Fruit fly (Drosophila melanogaster) whole organism, wandering third instar larva: Measurements from ENCODE around the gene CG31493.

Experiments
- Dfd ChIP-seq: fragments of >200 bp; optimal IDR thresholded peaks from 2 replicates; lab custom pipeline; 2017; ENCODE audit warnings: missing biosample characterization, missing genetic modification characterization
- HLH106 ChIP-seq: fragments of 200-800 bp; optimal IDR thresholded peaks from 3 replicates; lab custom pipeline; 2019; ENCODE audit warnings: missing biosample characterization, mild to moderate bottlenecking, missing genetic modification characterization, moderate library complexity
- Jra ChIP-seq: sonication (Bioruptor generic); optimal IDR thresholded peaks from 2 replicates; lab custom pipeline; 2016; ENCODE audit warnings: missing biosample characterization, missing genetic modification characterization
- N ChIP-seq: fragments of >200 bp; optimal IDR thresholded peaks from 2 replicates; lab custom pipeline; 2018; ENCODE audit warnings: missing biosample characterization, missing external identifiers, missing genetic modification characterization
- Rel ChIP-seq, 2 experiments: fragments of 200-800 bp; sonication (Bioruptor generic) in 1 of 2; optimal IDR thresholded peaks; 2 replicates in 1 of 2; 3 replicates in 1 of 2; lab custom pipeline; 2016 to 2019; ENCODE audit warnings: mild to moderate bottlenecking in 2 of 2, missing biosample characterization in 2 of 2, missing genetic modification characterization in 2 of 2, moderate library complexity in 1 of 2
- br ChIP-seq: fragments of 200-800 bp; sonication (Bioruptor generic); optimal IDR thresholded peaks from 2 replicates; lab custom pipeline; 2016; ENCODE audit warnings: missing biosample characterization, missing genetic modification characterization
- dl ChIP-seq, 2 experiments: fragments of 175-275, 200-275 bp in 1 of 2; fragments of 200-275 bp in 1 of 2; sonication (Bioruptor generic); optimal IDR thresholded peaks; lab custom pipeline; 2018; ENCODE audit warnings: mild to moderate bottlenecking in 2 of 2, missing biosample characterization in 2 of 2, missing genetic modification characterization in 2 of 2, moderate library complexity in 2 of 2; ENCODE audit not compliant: partially characterized antibody in 2 of 2, insufficient read depth in 1 of 2
- dmrt93B ChIP-seq: fragments of 200-800 bp; sonication (Bioruptor generic); optimal IDR thresholded peaks from 2 replicates; lab custom pipeline; 2018; ENCODE audit warnings: missing biosample characterization, mild to moderate bottlenecking, missing genetic modification characterization
- h ChIP-seq: fragments of 200-800 bp; sonication (Bioruptor generic); optimal IDR thresholded peaks from 3 replicates; lab custom pipeline; 2016; ENCODE audit warnings: missing biosample characterization, mild to moderate bottlenecking, missing genetic modification characterization
- jim ChIP-seq: fragments of 175-275, 200-325 bp; sonication (Bioruptor generic); optimal IDR thresholded peaks from 2 replicates; lab custom pipeline; 2016; ENCODE audit warnings: missing biosample characterization, mild to moderate bottlenecking, missing genetic modification characterization
- pan ChIP-seq: fragments of >200 bp; optimal IDR thresholded peaks from 2 replicates; lab custom pipeline; 2017
- psq ChIP-seq: fragments of 200-800 bp; sonication (Bioruptor generic); optimal IDR thresholded peaks from 3 replicates; lab custom pipeline; 2017; ENCODE audit warnings: missing biosample characterization, mild to moderate bottlenecking, missing genetic modification characterization, moderate library complexity
- tai ChIP-seq: sonication (Bioruptor generic); optimal IDR thresholded peaks from 2 replicates; lab custom pipeline; 2016; ENCODE audit warnings: missing biosample characterization, missing genetic modification characterization

DNA sequence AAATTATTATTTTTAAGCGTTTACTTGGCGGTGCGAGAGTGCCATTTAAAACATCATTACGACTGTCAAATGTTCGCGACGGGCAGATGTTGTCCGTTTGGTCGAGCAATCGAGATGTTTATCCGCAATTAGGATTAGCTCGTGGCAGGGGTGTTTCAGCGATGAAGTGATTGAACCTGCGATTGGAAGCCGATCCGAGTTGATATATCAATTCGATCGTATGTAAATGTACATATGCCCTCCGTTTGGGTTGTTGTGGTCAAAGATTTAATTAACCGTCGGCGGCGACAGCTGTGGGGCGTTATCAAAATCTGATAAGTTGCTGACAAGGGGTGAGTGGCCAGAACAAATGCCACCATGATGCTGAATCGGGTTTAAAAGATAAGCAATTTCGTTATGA is 11.2 kb downstream of the CG31493 start:
- TF ChIP-seq jim = no peak
- TF ChIP-seq dmrt93B (GFP tag; lab: Kevin White, UChicago) = no peak
- no peak for TF ChIP-seq Jra
- no peak for TF ChIP-seq pan (lab: Kevin White, UChicago)
- no peak for TF ChIP-seq h (GFP tag; lab: Kevin White, UChicago)
- TF ChIP-seq tai (GFP tag; lab: Kevin White, UChicago) = no peak
- no peak for TF ChIP-seq psq (GFP tag; lab: Kevin White, UChicago)
- no peak for TF ChIP-seq br (GFP tag; lab: Kevin White, UChicago)
- TF ChIP-seq Dfd (GFP tag; lab: Kevin White, UChicago) = no peak
- no peak for TF ChIP-seq dl (GFP tag; optimal IDR thresholded peaks at IDR 0.05; lab: Kevin White, UChicago; ENCODE audit: insufficient read depth in 1 of 2, partially characterized antibody in 2 of 2)
- TF ChIP-seq N (GFP tag; lab: Kevin White, UChicago) = no peak
- no peak for TF ChIP-seq Rel (GFP tag; optimal IDR thresholded peaks at IDR 0.05; lab: Kevin White, UChicago)
- TF ChIP-seq Rel (tag; optimal IDR thresholded peaks at IDR 0.05; lab: Kevin White, UChicago) = no peak
- no peak for TF ChIP-seq HLH106 (tag; lab: Kevin White, UChicago)
